Worm (Caenorhabditis elegans): ENCODE measurements around the gene irld-9.
A peak's percentile ranks its signal among the peaks of the same experiment; 100 is the strongest.

irld-9 gene

DNA sequence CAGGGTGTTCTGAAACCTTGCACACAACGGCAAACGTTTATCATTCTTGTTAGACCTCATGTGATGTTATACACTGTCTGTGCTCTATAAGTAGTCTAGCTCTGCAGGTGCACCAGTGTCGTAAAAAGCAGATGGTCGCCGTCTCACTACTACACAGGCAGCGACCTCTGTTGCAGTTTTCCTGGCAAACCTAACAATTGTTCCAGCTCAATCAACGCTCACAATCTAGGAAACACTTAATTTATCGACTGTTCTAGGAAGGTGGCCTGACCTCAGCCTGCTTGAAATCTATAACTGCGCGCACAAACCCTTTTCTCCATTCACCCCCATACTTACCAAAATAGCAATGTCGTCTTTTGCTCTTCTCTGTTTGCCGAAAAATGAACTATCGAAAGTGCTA is 14.4 kb downstream of the irld-9 start, which contains the start of gene fbxb-11 (continued):
- TF ChIP-seq hmg-1.2 (GFP tag; IDR thresholded peaks at IDR 0.05): no peak
- TF ChIP-seq dox-1 (GFP tag; IDR thresholded peaks at IDR 0.05): no peak
- TF ChIP-seq F33H1.4 (GFP tag; IDR thresholded peaks at IDR 0.05): no peak
- no peak for TF ChIP-seq let-526 (GFP tag; IDR thresholded peaks at IDR 0.05)

DNA sequence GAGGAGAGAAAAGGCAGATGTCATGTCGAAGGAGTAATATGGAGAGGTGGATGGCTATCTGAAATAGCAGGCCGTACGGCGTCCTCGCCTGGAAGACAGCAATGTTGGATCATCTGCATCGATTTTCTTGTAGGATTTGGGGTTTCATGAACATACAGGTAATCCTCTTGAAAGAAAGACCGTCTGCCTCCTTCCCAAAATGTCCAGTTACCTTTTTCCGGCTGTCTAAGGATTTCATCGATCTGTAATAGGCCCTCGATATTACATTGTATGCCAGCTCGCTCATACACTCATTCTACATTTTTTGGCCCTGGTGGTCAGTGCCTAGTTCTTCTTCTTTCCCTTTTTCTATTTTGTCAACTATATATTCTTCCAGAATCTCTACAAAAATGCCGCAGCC is 16.4 kb downstream of the irld-9 start, which contains the start of the genes fbxb-5 and btb-8:
fbxb-5 (minus strand) TSS at position 101 of the 400 bp plus-strand sequence.
btb-8 (plus strand) TSS at position 377 of the 400 bp plus-strand sequence.
- TF ChIP-seq hmg-1.2 (GFP tag; IDR thresholded peaks at IDR 0.05) (no peak), snpc-1.1 (tag; optimal IDR thresholded peaks at IDR 0.05; ENCODE audit: insufficient read depth) (no peak), ceh-40 (GFP tag; IDR thresholded peaks at IDR 0.05) (no peak), nhr-27 (tag; optimal IDR thresholded peaks at IDR 0.05) (no peak), C06A6.2 (GFP tag; conservative IDR thresholded peaks at IDR 0.05) (no peak), F57A8.1 (GFP tag; optimal IDR thresholded peaks at IDR 0.05) (no peak), nhr-120 (GFP tag; IDR thresholded peaks at IDR 0.05) (no peak)

DNA sequence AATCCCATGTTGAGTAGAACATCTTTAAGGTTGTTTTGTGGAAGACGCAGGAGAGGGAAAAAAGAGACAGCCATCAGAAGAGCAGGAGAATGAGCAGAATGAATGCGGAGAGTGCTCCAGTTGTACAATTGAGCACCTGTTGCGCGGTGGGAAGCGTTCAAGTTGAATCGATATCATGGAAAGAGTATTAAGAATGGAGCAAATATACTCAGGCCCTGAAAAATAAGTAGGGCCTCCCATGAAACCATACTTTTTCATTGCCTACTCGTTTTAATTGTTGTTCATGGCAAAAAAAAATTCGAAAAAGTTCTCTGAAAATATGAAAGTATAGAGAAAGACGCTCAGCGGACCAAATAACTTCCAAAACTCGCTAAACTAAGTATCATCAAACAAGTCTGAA is 19.6 kb downstream of the irld-9 start, which contains the start of gene fbxb-48:
fbxb-48 (minus strand) TSS at position 101 of the 400 bp plus-strand sequence.
- no peak for TF ChIP-seq nhr-90 (tag; optimal IDR thresholded peaks at IDR 0.05)
- TF ChIP-seq sea-2 (GFP tag; IDR thresholded peaks at IDR 0.05): no peak
- TF ChIP-seq lin-40 (tag; optimal IDR thresholded peaks at IDR 0.05): no peak
- TF ChIP-seq zfh-2 (GFP tag; conservative IDR thresholded peaks at IDR 0.05): no peak
- TF ChIP-seq cebp-1 (GFP tag; IDR thresholded peaks at IDR 0.05): no peak
- TF ChIP-seq cebp-1 (tag; optimal IDR thresholded peaks at IDR 0.05): no peak
- TF ChIP-seq B0019.2 (GFP tag; conservative IDR thresholded peaks at IDR 0.05): no peak
- TF ChIP-seq mes-4 (tag; optimal IDR thresholded peaks at IDR 0.05): no peak
- no peak for TF ChIP-seq let-607 (tag; optimal IDR thresholded peaks at IDR 0.05)

DNA sequence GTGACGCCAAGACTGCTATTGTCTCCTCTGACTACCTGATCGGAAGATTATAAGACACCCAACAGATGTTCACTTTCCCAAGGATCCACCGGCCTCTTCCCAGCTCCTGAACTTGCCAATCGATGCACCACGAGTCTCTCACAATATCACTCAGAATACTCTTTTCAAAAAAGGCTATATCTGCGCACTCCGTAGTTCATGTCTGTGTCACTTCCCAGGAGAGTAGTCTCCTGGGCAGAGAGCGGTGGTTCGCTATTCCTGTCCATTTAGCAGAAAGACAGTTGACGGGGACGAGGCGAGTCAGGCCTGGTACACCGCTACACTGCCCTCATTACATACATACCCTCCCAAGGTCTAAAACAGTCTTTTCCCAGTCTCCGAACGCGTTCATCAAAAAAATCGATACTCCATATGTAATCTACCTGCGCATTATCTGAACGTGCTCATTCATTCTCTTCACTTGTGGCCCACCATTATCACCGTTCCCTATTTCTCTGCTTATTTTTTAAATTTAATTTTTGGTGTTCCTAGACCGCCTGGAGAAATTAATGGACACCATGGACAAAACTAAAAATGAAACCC is 23.9 kb downstream of the irld-9 start, which contains the start of gene btb-6:
btb-6 (plus strand) TSS at position 532 of the 582 bp plus-strand sequence.
- peak; percentile 87; the same call in 1 of the 2 replicates for TF ChIP-seq aptf-3 (GFP tag; IDR thresholded peaks at IDR 0.05)
- TF ChIP-seq ama-1 (optimal IDR thresholded peaks at IDR 0.05): no peak
- no peak for TF ChIP-seq ama-1 (GFP tag; optimal IDR thresholded peaks at IDR 0.05)
- TF ChIP-seq aptf-2 (GFP tag; conservative IDR thresholded peaks at IDR 0.05): peak; percentile 97
- no peak for TF ChIP-seq F52B5.7 (tag; optimal IDR thresholded peaks at IDR 0.05)
- TF ChIP-seq K11D2.4 (GFP tag; IDR thresholded peaks at IDR 0.05): no peak
- TF ChIP-seq snpc-1.3 (tag; optimal IDR thresholded peaks at IDR 0.05; ENCODE audit: insufficient read depth): no peak
- no peak for TF ChIP-seq nfya-2 (GFP tag; IDR thresholded peaks at IDR 0.05)
- TF ChIP-seq ZK185.1 (tag; optimal IDR thresholded peaks at IDR 0.05; ENCODE audit: poor library complexity, severe bottlenecking): no peak
- TF ChIP-seq bed-1 (GFP tag; IDR thresholded peaks at IDR 0.05): 0 out of 2 replicates have a peak, but pooled peaks have one; percentile 47
- TF ChIP-seq hlh-12 (tag; optimal IDR thresholded peaks at IDR 0.05): no peak
- no peak for TF ChIP-seq B0035.1 (tag; optimal IDR thresholded peaks at IDR 0.05)
- no peak for TF ChIP-seq sdz-38 (tag; optimal IDR thresholded peaks at IDR 0.05)
- TF ChIP-seq D2030.7 (GFP tag; IDR thresholded peaks at IDR 0.05): no peak
- TF ChIP-seq T26A5.8 (tag; optimal IDR thresholded peaks at IDR 0.05): no peak
